Worm (Caenorhabditis elegans) whole organism, late embryonic: ENCODE results near the gene C48B4.6.

ENCODE experiments used
- hlh-30 ChIP-seq: sonication (generic microtip); optimal IDR thresholded peaks from 2 replicates; lab custom pipeline; 2017; ENCODE audit warnings: antibody characterized with exemption, missing genetic modification characterization, missing compliant biosample characterization; ENCODE audit not compliant: insufficient read depth
- hlh-8 ChIP-seq: sonication (generic microtip); optimal IDR thresholded peaks from 2 replicates; lab custom pipeline; 2016; ENCODE audit warnings: missing genotype, missing genetic modification characterization, missing compliant biosample characterization
- pros-1 ChIP-seq: fragments of 150-350 bp; optimal IDR thresholded peaks from 2 replicates; lab custom pipeline; 2014; ENCODE audit warnings: missing biosample characterization, missing genetic modification reagents, missing genetic modification characterization

- TF ChIP-seq pros-1 (tag; lab: Kevin White, UChicago) = no peak
- TF ChIP-seq hlh-30 (tag; lab: Kevin White, UChicago) = no peak
- TF ChIP-seq hlh-8 (tag; lab: Kevin White, UChicago) = no peak
These were observed at the start of gene C48B4.6 for ce11 chrIII:9558463-9558862.
